Worm (Caenorhabditis elegans): ENCODE measurements around the gene F54D5.4.
"Not testable (repeated sequence)": the region's sequence is repeated elsewhere in the genome, so short reads cannot be mapped to it uniquely, and the experiment has no call there.

The F54D5.4 gene

ce11 chrII:11547254-11547687, 22.3 kb upstream of the F54D5.4 start, which contains the start of gene F54D5.7 (continued):
- TF ChIP-seq cey-2 (tag; optimal IDR thresholded peaks at IDR 0.05; ENCODE audit: borderline replicate concordance, insufficient read depth), result no peak
- TF ChIP-seq zfp-3 (GFP tag; conservative IDR thresholded peaks at IDR 0.05), result peak; percentile 92
- TF ChIP-seq mes-2 (tag; optimal IDR thresholded peaks at IDR 0.05; ENCODE audit: poor library complexity, severe bottlenecking), result no peak
- peak in 1 of 2 experiments; percentile 9 for TF ChIP-seq unc-62 (GFP tag; optimal IDR thresholded peaks at IDR 0.05 in 1 of 2)
- no peak for TF ChIP-seq unc-62 (tag; optimal IDR thresholded peaks at IDR 0.05)
- TF ChIP-seq egl-43 (GFP tag; IDR thresholded peaks at IDR 0.05), result peak; percentile 79
- peak; percentile 81 for TF ChIP-seq snpc-1.2 (GFP tag; IDR thresholded peaks at IDR 0.05)
- TF ChIP-seq lin-39 (tag; optimal IDR thresholded peaks at IDR 0.05), result no peak
- peak; percentile 85 for TF ChIP-seq aly-2 (tag; optimal IDR thresholded peaks at IDR 0.05)
- peak; percentile 76 for TF ChIP-seq hlh-11 (tag; optimal IDR thresholded peaks at IDR 0.05)
- TF ChIP-seq sdz-12 (GFP tag; optimal IDR thresholded peaks at IDR 0.05), result no peak
- TF ChIP-seq hlh-30 (tag; optimal IDR thresholded peaks at IDR 0.05; ENCODE audit: insufficient read depth), result peak; percentile 80
- no peak for TF ChIP-seq unc-39 (tag; optimal IDR thresholded peaks at IDR 0.05)
- no peak for TF ChIP-seq nhr-77 (tag; optimal IDR thresholded peaks at IDR 0.05)
- TF ChIP-seq ceh-62 (tag; optimal IDR thresholded peaks at IDR 0.05), result no peak
- TF ChIP-seq nhr-10 (tag; optimal IDR thresholded peaks at IDR 0.05), result peak; percentile 15
- TF ChIP-seq mxl-2 (GFP tag; conservative IDR thresholded peaks at IDR 0.05), result peak; percentile 65; the same call in 1 of the 2 replicates
- TF ChIP-seq daf-12 (tag; optimal IDR thresholded peaks at IDR 0.05), result no peak
- TF ChIP-seq jun-1 (tag; optimal IDR thresholded peaks at IDR 0.05), result no peak
- no peak for TF ChIP-seq ZK337.2 (GFP tag; IDR thresholded peaks at IDR 0.05)
- no peak for TF ChIP-seq egl-27 (tag; optimal IDR thresholded peaks at IDR 0.05)
- TF ChIP-seq dmd-6 (GFP tag; IDR thresholded peaks at IDR 0.05), result peak; percentile 55
- TF ChIP-seq fos-1 (tag; optimal IDR thresholded peaks at IDR 0.05), result no peak
- peak; percentile 49; the same call in 1 of the 2 replicates for TF ChIP-seq hmg-1.1 (GFP tag; IDR thresholded peaks at IDR 0.05)
- TF ChIP-seq ceh-32 (tag; optimal IDR thresholded peaks at IDR 0.05; ENCODE audit: poor library complexity), result no peak
- peak; percentile 28 for TF ChIP-seq rbr-2 (tag; optimal IDR thresholded peaks at IDR 0.05)
- no peak for TF ChIP-seq nhr-11 (tag; optimal IDR thresholded peaks at IDR 0.05)
- TF ChIP-seq zfp-2 (tag; optimal IDR thresholded peaks at IDR 0.05), result no peak
- TF ChIP-seq zag-1 (tag; optimal IDR thresholded peaks at IDR 0.05), result no peak
- TF ChIP-seq nhr-102 (tag; optimal IDR thresholded peaks at IDR 0.05), result no peak
- TF ChIP-seq F49E8.2 (tag; optimal IDR thresholded peaks at IDR 0.05; ENCODE audit: borderline replicate concordance), result peak; percentile 56
- no peak for TF ChIP-seq F44E2.7 (GFP tag; IDR thresholded peaks at IDR 0.05)
- no peak for TF ChIP-seq snpc-4 (tag; optimal IDR thresholded peaks at IDR 0.05)
- peak; percentile 77 for TF ChIP-seq dve-1 (tag; optimal IDR thresholded peaks at IDR 0.05; ENCODE audit: insufficient read depth)
- peak; percentile 65; the same call in 1 of the 2 replicates for TF ChIP-seq mdt-29 (GFP tag; IDR thresholded peaks at IDR 0.05)

- TF ChIP-seq nhr-48 (tag; optimal IDR thresholded peaks at IDR 0.05); dmd-8 (GFP tag; IDR thresholded peaks at IDR 0.05); unc-130 (GFP tag; optimal IDR thresholded peaks at IDR 0.05): not testable (repeated sequence)
These were observed 17.6 kb upstream of the F54D5.4 start, which contains the start of gene dhgd-1 for ce11 chrII:11551981-11552380. TSS of gene dhgd-1 (minus strand) at chrII:11552081.

ce11 chrII:11555634-11556033, 14.0 kb upstream of the F54D5.4 start, which contains the start of gene F54D5.24:
TSS of gene F54D5.24 (plus strand) at chrII:11555949.
- no peak for TF ChIP-seq pha-4 (GFP tag; IDR thresholded peaks at IDR 0.05)
- no peak for TF ChIP-seq pha-4 (tag; optimal IDR thresholded peaks at IDR 0.05)
- TF ChIP-seq jun-1 (tag; optimal IDR thresholded peaks at IDR 0.05), result no peak
